Fruit fly (Drosophila melanogaster): ENCODE data around the gene CG9426.

Gene CG9426

DNA sequence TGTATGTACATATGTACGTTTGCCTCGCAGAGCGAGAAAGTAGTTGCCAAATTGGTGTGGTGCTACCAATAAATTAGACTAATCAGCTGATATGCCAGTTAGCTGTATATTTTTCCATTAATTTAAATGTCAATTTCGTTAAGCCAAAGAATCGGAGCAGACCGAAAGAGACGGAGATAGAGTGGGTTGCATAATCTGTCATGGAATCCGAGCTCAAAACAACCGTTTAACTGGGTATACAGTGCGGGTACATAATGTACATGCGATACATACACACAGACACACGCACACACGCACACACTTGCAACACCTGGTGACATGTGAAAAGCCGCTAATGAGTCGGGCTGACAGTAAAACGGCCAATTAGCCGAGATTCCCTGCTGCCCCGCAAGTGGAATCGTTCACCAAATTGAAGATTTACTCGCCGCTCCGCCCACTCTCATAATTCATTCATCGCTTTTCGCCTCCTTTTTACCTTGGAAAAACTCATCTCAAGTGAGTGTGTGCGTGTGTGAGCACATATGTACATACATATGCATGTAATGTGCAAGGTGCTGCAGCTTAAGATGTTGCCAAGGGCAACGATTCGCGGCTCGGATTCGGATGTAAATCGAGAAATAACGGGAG is 28.6 kb downstream of the CG9426 start:
- no peak for TF ChIP-seq noc (tag; optimal IDR thresholded peaks at IDR 0.05)

DNA sequence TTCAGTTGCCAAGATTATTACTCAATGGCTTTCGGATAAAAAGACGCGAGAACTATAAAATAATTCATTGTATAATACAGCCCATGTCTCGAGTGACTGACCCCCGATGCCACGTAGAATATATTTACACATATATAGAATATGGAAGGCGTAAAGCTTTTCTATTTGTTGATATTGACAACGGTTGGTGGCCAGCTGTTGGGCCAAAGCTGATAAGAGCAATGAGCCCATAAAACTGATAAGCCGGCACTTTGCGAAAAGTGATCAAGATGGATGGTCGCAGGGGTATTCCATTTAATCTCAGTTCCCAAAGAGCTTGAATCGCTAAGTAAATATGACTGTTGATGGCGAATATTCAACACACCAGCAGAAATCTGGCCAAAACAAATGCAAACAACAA is 29.2 kb downstream of the CG9426 start:
- TF ChIP-seq noc (tag; optimal IDR thresholded peaks at IDR 0.05), result peak; percentile 93

DNA sequence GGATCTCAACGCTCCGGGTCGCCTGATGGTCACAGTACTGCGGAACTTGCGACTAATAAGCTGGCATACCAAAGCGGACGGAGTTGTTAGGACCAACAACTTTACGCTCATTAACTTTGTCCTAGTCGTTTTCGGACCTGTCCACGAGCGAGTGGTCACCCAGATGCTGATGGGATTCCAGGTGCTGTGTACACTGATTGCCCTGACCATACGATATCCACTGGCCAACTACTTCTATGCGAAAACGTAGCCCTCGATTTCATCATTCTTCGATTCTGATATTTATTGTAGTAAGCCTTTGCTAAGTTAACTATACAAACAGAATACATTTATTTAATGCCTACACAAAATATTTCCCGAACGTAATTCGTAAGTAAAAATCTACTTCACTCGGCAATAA is 36.6 kb downstream of the CG9426 start, which contains the start of gene Rsph1:
Gene Rsph1 (plus strand): TSS at position 301 of the 400 bp plus-strand sequence.
- no peak for TF ChIP-seq noc (tag; optimal IDR thresholded peaks at IDR 0.05)

DNA sequence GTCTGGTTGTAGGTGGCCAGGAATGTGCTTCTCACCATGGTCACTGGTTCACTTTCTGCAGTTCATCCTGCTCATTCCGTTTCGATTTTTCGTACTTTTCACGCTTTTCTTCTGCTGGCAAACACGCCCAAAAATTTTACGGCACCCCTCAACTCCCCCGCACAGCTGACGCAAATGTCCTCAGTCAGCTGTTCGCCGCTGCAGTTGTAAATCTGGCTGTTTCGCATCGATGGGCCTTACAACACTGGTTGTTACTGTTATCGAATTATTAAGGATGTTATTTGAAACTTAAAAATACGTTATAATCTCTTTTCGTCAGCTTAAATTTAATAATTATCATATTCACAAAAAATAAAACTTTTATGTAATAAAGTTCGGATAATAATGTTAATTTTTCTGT is 37.3 kb downstream of the CG9426 start, which contains the start of gene Mgat3:
Gene Mgat3 (minus strand): TSS at position 182 of the 400 bp plus-strand sequence.
- no peak for TF ChIP-seq noc (tag; optimal IDR thresholded peaks at IDR 0.05)

DNA sequence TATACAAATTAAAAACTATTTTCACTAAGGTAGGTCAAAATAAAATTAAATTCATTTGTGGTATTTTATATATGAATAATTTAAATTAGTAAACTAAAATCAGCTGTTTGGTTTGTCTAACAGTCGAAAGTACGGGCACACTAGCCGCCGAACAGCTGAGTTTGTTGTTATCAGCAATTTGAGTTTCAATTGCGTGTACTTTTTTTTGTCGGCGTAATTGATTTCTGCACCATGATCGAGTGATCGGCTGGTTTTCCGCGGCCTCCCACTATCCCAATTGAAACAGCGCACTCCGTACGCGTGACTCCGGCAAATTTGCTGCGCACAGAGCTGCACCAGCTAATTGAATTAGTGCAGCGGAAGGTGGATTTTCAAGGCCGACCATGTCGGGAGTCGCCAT is 40.6 kb downstream of the CG9426 start, which contains the start of gene Alg7:
Gene Alg7 (plus strand): TSS at position 153 of the 400 bp plus-strand sequence.
- TF ChIP-seq noc (tag; optimal IDR thresholded peaks at IDR 0.05), result no peak

DNA sequence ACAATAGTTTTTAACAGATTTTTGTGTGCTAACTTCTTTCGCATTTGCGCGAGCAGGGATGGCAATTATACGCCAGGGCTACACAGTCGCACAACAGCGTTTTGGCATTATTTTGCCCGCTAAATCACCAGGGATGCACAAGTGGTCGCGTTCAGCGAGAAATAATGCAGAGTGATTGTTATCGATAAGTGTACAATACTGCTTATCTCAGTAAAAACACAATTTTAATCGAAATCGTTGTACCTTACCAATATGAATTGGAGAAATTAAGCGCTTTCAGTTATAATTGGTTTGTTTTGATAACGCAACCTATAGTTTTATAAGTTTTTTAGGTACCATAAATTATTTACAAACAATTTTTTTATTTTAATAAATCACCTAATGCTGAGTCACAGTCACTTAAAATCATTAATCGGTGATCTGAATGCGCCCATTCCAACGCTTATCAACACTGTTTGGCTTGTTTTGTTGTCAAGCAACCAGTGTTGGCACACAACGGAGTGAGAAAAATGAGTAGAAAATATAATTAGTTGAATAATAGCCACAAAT is 42.9 kb downstream of the CG9426 start, which contains the start of the genes Sfmbt and CG5439:
Gene Sfmbt (minus strand): TSS at position 85 of the 549 bp plus-strand sequence.
Gene CG5439 (plus strand): TSS at position 450 of the 549 bp plus-strand sequence.
- TF ChIP-seq noc (tag; optimal IDR thresholded peaks at IDR 0.05), result no peak

DNA sequence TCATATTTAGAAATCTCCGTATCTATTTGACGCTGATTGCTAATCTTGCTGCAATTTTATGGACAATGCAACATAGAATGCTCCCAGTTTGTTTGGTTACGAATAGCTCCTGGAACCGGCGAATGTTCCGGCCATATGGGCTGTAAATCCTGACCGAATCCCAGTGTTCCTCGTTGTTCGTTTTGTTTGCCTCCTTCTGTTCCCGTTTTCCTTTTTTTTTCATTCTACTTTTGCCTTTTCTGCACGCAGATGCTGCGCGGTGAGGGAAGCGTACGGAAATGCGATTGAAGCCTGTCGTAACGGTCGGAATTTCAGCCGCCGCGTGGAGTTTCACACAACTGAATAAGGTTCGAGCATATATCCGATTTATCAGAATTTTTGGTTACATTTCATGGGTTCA is 43.6 kb downstream of the CG9426 start, which contains the start of gene CG43925:
Gene CG43925 (plus strand): TSS at position 301 of the 400 bp plus-strand sequence.
- TF ChIP-seq noc (tag; optimal IDR thresholded peaks at IDR 0.05), result no peak
